Fruit fly (Drosophila melanogaster): ENCODE results near the gene CG34132.

CG34132 gene

dm6 chr2L:7851609-7852008, 33.7 kb upstream of the CG34132 start (continued):
- TF ChIP-seq CG2120 (GFP tag; optimal IDR thresholded peaks at IDR 0.05) (peak; percentile 33), CG17568 (GFP tag; optimal IDR thresholded peaks at IDR 0.05) (no peak), chn (GFP tag; optimal IDR thresholded peaks at IDR 0.05) (peak; percentile 12), CG33557 (GFP tag; optimal IDR thresholded peaks at IDR 0.05) (no peak), CG31224 (GFP tag; IDR thresholded peaks at IDR 0.05) (no peak), CG10267 (tag; optimal IDR thresholded peaks at IDR 0.05) (peak; percentile 29), CG7987 (GFP tag; optimal IDR thresholded peaks at IDR 0.05) (no peak), bigmax (GFP tag; optimal IDR thresholded peaks at IDR 0.05) (no peak), dmrt99B (tag; optimal IDR thresholded peaks at IDR 0.05) (peak; percentile 64), lilli (GFP tag; optimal IDR thresholded peaks at IDR 0.05) (peak; percentile 13), fd96Cb (tag; optimal IDR thresholded peaks at IDR 0.05) (peak; percentile 37), Abd-B (GFP tag; optimal IDR thresholded peaks at IDR 0.05) (peak; percentile 14), E2f2 (GFP tag; IDR thresholded peaks at IDR 0.05) (peak; percentile 14; the same call in 1 of the 2 replicates), pzg (GFP tag; optimal IDR thresholded peaks at IDR 0.05) (no peak), CG1024 (GFP tag; IDR thresholded peaks at IDR 0.05) (no peak), CG13424 (tag; optimal IDR thresholded peaks at IDR 0.05) (peak; percentile 9), CG7839 (tag; optimal IDR thresholded peaks at IDR 0.05) (peak; percentile 51), mam (GFP tag; optimal IDR thresholded peaks at IDR 0.05) (no peak), HLH3B (GFP tag; IDR thresholded peaks at IDR 0.05) (peak; percentile 52), CG3281 (GFP tag; optimal IDR thresholded peaks at IDR 0.05) (peak; percentile 21), CG17359 (tag; optimal IDR thresholded peaks at IDR 0.05) (peak; percentile 63), org-1 (GFP tag; optimal IDR thresholded peaks at IDR 0.05) (peak; percentile 12), pho (GFP tag; optimal IDR thresholded peaks at IDR 0.05) (no peak), CG31441 (GFP tag; IDR thresholded peaks at IDR 0.05) (peak; percentile 68), CG18476 (GFP tag; optimal IDR thresholded peaks at IDR 0.05) (no peak), lmd (GFP tag; IDR thresholded peaks at IDR 0.05) (peak; percentile 40), CG17328 (GFP tag; IDR thresholded peaks at IDR 0.05) (peak; percentile 25; the same call in 1 of the 2 replicates), zfh1 (GFP tag; IDR thresholded peaks at IDR 0.05) (no peak), sob (GFP tag; IDR thresholded peaks at IDR 0.05) (no peak), sr (GFP tag; IDR thresholded peaks at IDR 0.05) (no peak), ERR (GFP tag; optimal IDR thresholded peaks at IDR 0.05) (no peak), esg (GFP tag; conservative IDR thresholded peaks at IDR 0.05) (0 out of 2 replicates have a peak, but pooled peaks have one; percentile 8), TFAM (GFP tag; optimal IDR thresholded peaks at IDR 0.05) (no peak), Dfd (GFP tag; optimal IDR thresholded peaks at IDR 0.05) (no peak), btn (GFP tag; optimal IDR thresholded peaks at IDR 0.05) (no peak), tll (GFP tag; optimal IDR thresholded peaks at IDR 0.05) (no peak), unpg (GFP tag; optimal IDR thresholded peaks at IDR 0.05) (peak; percentile 39), Hand (GFP tag; optimal IDR thresholded peaks at IDR 0.05) (no peak), CG17829 (tag; optimal IDR thresholded peaks at IDR 0.05) (peak; percentile 25), HLH4C (GFP tag; IDR thresholded peaks at IDR 0.05; ENCODE audit: partially characterized antibody) (no peak), CG15601 (tag; optimal IDR thresholded peaks at IDR 0.05) (no peak), CG11247 (GFP tag; IDR thresholded peaks at IDR 0.05) (no peak), Dll (GFP tag; IDR thresholded peaks at IDR 0.05; ENCODE audit: partially characterized antibody) (no peak), Dp (GFP tag; optimal IDR thresholded peaks at IDR 0.05) (no peak), Bteb2 (GFP tag; optimal IDR thresholded peaks at IDR 0.05) (no peak), CG14710 (tag; optimal IDR thresholded peaks at IDR 0.05) (peak; percentile 29), CG8388 (GFP tag; optimal IDR thresholded peaks at IDR 0.05) (peak; percentile 28), ab (GFP tag; optimal IDR thresholded peaks at IDR 0.05) (no peak), gcm2 (GFP tag; optimal IDR thresholded peaks at IDR 0.05) (no peak), tup (GFP tag; optimal IDR thresholded peaks at IDR 0.05) (no peak), usp (GFP tag; optimal IDR thresholded peaks at IDR 0.05) (no peak)

Data from whole organism, embryonic.